Worm (Caenorhabditis elegans) whole organism, L3 larva: Measurements from ENCODE around the gene drl-1.
A peak's percentile ranks its signal among the peaks of the same experiment; 100 is the strongest.

Experiments
- R02D3.7 ChIP-seq: fragments of 150-350 bp; optimal IDR thresholded peaks from 2 replicates; lab custom pipeline; 2014; ENCODE audit warnings: missing biosample characterization, missing genetic modification characterization
- ama-1 ChIP-seq: fragments of 150-350 bp; optimal IDR thresholded peaks from 2 replicates; lab custom pipeline; 2018
- ceh-16 ChIP-seq: sonication (generic microtip); optimal IDR thresholded peaks from 2 replicates; lab custom pipeline; 2017; ENCODE audit warnings: missing biosample characterization, missing genetic modification characterization
- ceh-28 ChIP-seq: fragments of 150-350 bp; optimal IDR thresholded peaks from 2 replicates; lab custom pipeline; 2014; ENCODE audit warnings: missing biosample characterization, missing genetic modification reagents, missing genetic modification characterization
- ceh-82 ChIP-seq: fragments of 150-350 bp; optimal IDR thresholded peaks from 2 replicates; lab custom pipeline; 2014; ENCODE audit warnings: missing biosample characterization, missing genetic modification characterization
- ceh-9 ChIP-seq: sonication (generic microtip); optimal IDR thresholded peaks from 2 replicates; lab custom pipeline; 2018; ENCODE audit warnings: missing biosample characterization, missing genetic modification characterization
- egl-5 ChIP-seq: fragments of 150-350 bp; optimal IDR thresholded peaks from 2 replicates; lab custom pipeline; 2017; ENCODE audit warnings: missing biosample characterization, missing genetic modification reagents, missing genetic modification characterization, inconsistent platforms
- elt-1 ChIP-seq: fragments of 150-350 bp; optimal IDR thresholded peaks from 2 replicates; lab custom pipeline; 2014; ENCODE audit warnings: missing biosample characterization, missing genetic modification characterization
- elt-2 ChIP-seq: sonication (generic microtip); optimal IDR thresholded peaks from 2 replicates; lab custom pipeline; 2016; ENCODE audit warnings: missing genetic modification reagents, mild to moderate bottlenecking, missing genetic modification characterization, missing compliant biosample characterization
- elt-3 ChIP-seq, 3 experiments: fragments of 150-350 bp in 1 of 3; sonication (generic microtip) in 2 of 3; optimal IDR thresholded peaks; 2 replicates in 2 of 3; 4 replicates in 1 of 3; lab custom pipeline; 2014 to 2017; ENCODE audit warnings: missing biosample characterization in 3 of 3, missing genetic modification characterization in 3 of 3
- fkh-2 ChIP-seq: fragments of 150-350 bp; optimal IDR thresholded peaks from 2 replicates; lab custom pipeline; 2014; ENCODE audit warnings: missing biosample characterization, missing genetic modification reagents, missing genetic modification characterization
- fos-1 ChIP-seq: fragments of 150-350 bp; optimal IDR thresholded peaks from 2 replicates; lab custom pipeline; 2014; ENCODE audit warnings: missing biosample characterization, missing genetic modification characterization
- hmg-11 ChIP-seq: sonication (generic microtip); optimal IDR thresholded peaks from 2 replicates; lab custom pipeline; 2016; ENCODE audit warnings: missing genetic modification characterization, missing compliant biosample characterization
- jun-1 ChIP-seq: fragments of 150-350 bp; optimal IDR thresholded peaks from 2 replicates; lab custom pipeline; 2014; ENCODE audit warnings: missing biosample characterization, missing genetic modification reagents, missing genetic modification characterization
- lin-15B ChIP-seq: fragments of 150-350 bp; optimal IDR thresholded peaks from 2 replicates; lab custom pipeline; 2014; ENCODE audit warnings: missing biosample characterization, missing genetic modification characterization
- lin-39 ChIP-seq: fragments of 150-350 bp; optimal IDR thresholded peaks from 2 replicates; lab custom pipeline; 2018; ENCODE audit warnings: missing biosample characterization, missing genetic modification reagents, missing genetic modification characterization
- lsy-12 ChIP-seq: sonication (generic microtip); optimal IDR thresholded peaks from 2 replicates; lab custom pipeline; 2016; ENCODE audit warnings: mild to moderate bottlenecking, missing genetic modification characterization, missing compliant biosample characterization
- mdl-1 ChIP-seq: fragments of 150-350 bp; optimal IDR thresholded peaks from 2 replicates; lab custom pipeline; 2014; ENCODE audit warnings: missing biosample characterization, missing genetic modification characterization
- mml-1 ChIP-seq: fragments of 150-350 bp; sonication (generic microtip); optimal IDR thresholded peaks from 3 replicates; lab custom pipeline; 2014; ENCODE audit warnings: missing biosample characterization, missing genetic modification characterization
- nfya-1 ChIP-seq: sonication (generic microtip); optimal IDR thresholded peaks from 2 replicates; lab custom pipeline; 2017; ENCODE audit warnings: missing genetic modification characterization, mild to moderate bottlenecking, missing compliant biosample characterization, antibody characterized with exemption, moderate library complexity; ENCODE audit not compliant: insufficient read depth
- nhr-12 ChIP-seq: fragments of 150-350 bp; optimal IDR thresholded peaks from 2 replicates; lab custom pipeline; 2014; ENCODE audit warnings: missing biosample characterization, missing genetic modification characterization
- nhr-23 ChIP-seq: fragments of 150-350 bp; optimal IDR thresholded peaks from 2 replicates; lab custom pipeline; 2014; ENCODE audit warnings: missing biosample characterization, missing genetic modification reagents, missing genetic modification characterization
- nhr-237 ChIP-seq: fragments of 150-350 bp; optimal IDR thresholded peaks from 2 replicates; lab custom pipeline; 2014; ENCODE audit warnings: missing biosample characterization, missing genetic modification characterization
- nhr-25 ChIP-seq: sonication (generic microtip); optimal IDR thresholded peaks from 2 replicates; lab custom pipeline; 2017; ENCODE audit warnings: missing biosample characterization, missing genetic modification characterization
- nhr-43 ChIP-seq: sonication (generic microtip); optimal IDR thresholded peaks from 2 replicates; lab custom pipeline; 2016; ENCODE audit warnings: mild to moderate bottlenecking, missing genetic modification characterization, missing compliant biosample characterization; ENCODE audit not compliant: poor library complexity, severe bottlenecking
- nhr-67 ChIP-seq: fragments of 150-350 bp; optimal IDR thresholded peaks from 2 replicates; lab custom pipeline; 2014; ENCODE audit warnings: missing biosample characterization, missing genetic modification characterization
- nhr-76 ChIP-seq: fragments of 150-350 bp; sonication (generic microtip); optimal IDR thresholded peaks from 5 replicates; lab custom pipeline; 2014; ENCODE audit warnings: missing biosample characterization, missing genetic modification characterization
- nhr-77 ChIP-seq: fragments of 150-350 bp; optimal IDR thresholded peaks from 2 replicates; lab custom pipeline; 2014; ENCODE audit warnings: missing biosample characterization, missing genetic modification characterization
- pha-4 ChIP-seq: fragments of 150-350 bp; optimal IDR thresholded peaks from 2 replicates; lab custom pipeline; 2014; ENCODE audit warnings: missing biosample characterization, missing genetic modification reagents, missing genetic modification characterization
- pqm-1 ChIP-seq: fragments of 150-350 bp; optimal IDR thresholded peaks from 2 replicates; lab custom pipeline; 2017; ENCODE audit warnings: missing biosample characterization, missing genetic modification characterization, inconsistent platforms
- sea-2 ChIP-seq: fragments of 150-350 bp; sonication (generic microtip); optimal IDR thresholded peaks from 4 replicates; lab custom pipeline; 2014; ENCODE audit warnings: missing biosample characterization, missing genetic modification reagents, missing genetic modification characterization
- skn-1 ChIP-seq: fragments of 150-350 bp; optimal IDR thresholded peaks from 2 replicates; lab custom pipeline; 2014; ENCODE audit warnings: missing biosample characterization, missing genetic modification characterization
- tbx-2 ChIP-seq: sonication (generic microtip); optimal IDR thresholded peaks from 2 replicates; lab custom pipeline; 2016; ENCODE audit warnings: mild to moderate bottlenecking, missing genetic modification characterization, missing compliant biosample characterization
- unc-39 ChIP-seq: sonication (generic microtip); optimal IDR thresholded peaks from 4 replicates; lab custom pipeline; 2017; ENCODE audit warnings: missing biosample characterization, missing genetic modification characterization
- zag-1 ChIP-seq: fragments of 150-350 bp; optimal IDR thresholded peaks from 2 replicates; lab custom pipeline; 2014; ENCODE audit warnings: missing biosample characterization, missing genetic modification characterization
- ztf-4 ChIP-seq: fragments of 150-350 bp; optimal IDR thresholded peaks from 2 replicates; lab custom pipeline; 2014; ENCODE audit warnings: missing biosample characterization, missing genetic modification characterization

The drl-1 gene

ce11 chrIV:300307-300706 is 24.6 kb upstream of the drl-1 start:
- TF ChIP-seq elt-1 (tag; lab: Kevin White, UChicago), result no peak
- no peak for TF ChIP-seq R02D3.7 (tag; lab: Kevin White, UChicago)
- TF ChIP-seq elt-2 (tag; lab: Kevin White, UChicago), result no peak
- TF ChIP-seq zag-1 (tag; lab: Kevin White, UChicago), result no peak
- no peak for TF ChIP-seq sea-2 (GFP tag; lab: Kevin White, UChicago)
- no peak for TF ChIP-seq ama-1 (lab: Kevin White, UChicago)
- no peak for TF ChIP-seq hmg-11 (tag; lab: Kevin White, UChicago)
- TF ChIP-seq nfya-1 (tag; lab: Kevin White, UChicago), result no peak
- TF ChIP-seq fkh-2, result no peak
- no peak for TF ChIP-seq fos-1 (tag; lab: Kevin White, UChicago)
- TF ChIP-seq nhr-77 (tag; lab: Kevin White, UChicago), result no peak
- no peak for TF ChIP-seq tbx-2 (tag; lab: Kevin White, UChicago)
- no peak for TF ChIP-seq unc-39 (tag; lab: Kevin White, UChicago)
- no peak for TF ChIP-seq nhr-23
- no peak for TF ChIP-seq egl-5
- TF ChIP-seq nhr-67, result no peak
- TF ChIP-seq, all 47 proteins: peak for 0

- TF ChIP-seq elt-3 (tag; optimal IDR thresholded peaks at IDR 0.05; lab: Kevin White, UChicago) (peak in 2 of 3 experiments; percentile 5 to 12), nhr-43 (tag; lab: Kevin White, UChicago) (peak; percentile 44), nhr-23 (peak; percentile 21), skn-1 (tag; lab: Kevin White, UChicago) (no peak), nhr-76 (tag; lab: Kevin White, UChicago) (no peak), nhr-25 (tag; lab: Kevin White, UChicago) (peak; percentile 6), nhr-12 (no peak)
Observed at ce11 chrIV:302743-303142, 22.1 kb upstream of the drl-1 start.

ce11 chrIV:303264-303663 is 21.6 kb upstream of the drl-1 start:
- TF ChIP-seq nhr-43 (tag; lab: Kevin White, UChicago) (peak; percentile 25), nhr-23 (peak; percentile 27), zag-1 (tag; lab: Kevin White, UChicago) (no peak)
- TF ChIP-seq, all 47 proteins: peak for 2

ce11 chrIV:305101-305500 is 19.8 kb upstream of the drl-1 start:
- TF ChIP-seq pqm-1 (peak; percentile 86), mml-1 (tag; lab: Kevin White, UChicago) (no peak), elt-2 (tag; lab: Kevin White, UChicago) (peak; percentile 59), pha-4 (peak; percentile 18)

- no peak for TF ChIP-seq ceh-28 (tag; lab: Kevin White, UChicago)
- TF ChIP-seq nfya-1 (tag; lab: Kevin White, UChicago), result peak; percentile 44
- TF ChIP-seq ceh-9, result no peak
- TF ChIP-seq pha-4, result no peak
- no peak for TF ChIP-seq lsy-12
- TF ChIP-seq nhr-43 (tag; lab: Kevin White, UChicago), result peak; percentile 34
- TF ChIP-seq nhr-237 (tag; lab: Kevin White, UChicago), result no peak
- peak; percentile 33 for TF ChIP-seq lin-39 (tag; lab: Kevin White, UChicago)
- peak; percentile 26 for TF ChIP-seq lin-15B (tag; lab: Kevin White, UChicago)
- TF ChIP-seq elt-3 (tag; optimal IDR thresholded peaks at IDR 0.05; lab: Kevin White, UChicago), result no peak
- peak; percentile 79 for TF ChIP-seq egl-5
- peak; percentile 42 for TF ChIP-seq hmg-11 (tag; lab: Kevin White, UChicago)
- TF ChIP-seq nhr-77 (tag; lab: Kevin White, UChicago), result no peak
- no peak for TF ChIP-seq R02D3.7 (tag; lab: Kevin White, UChicago)
- TF ChIP-seq ceh-82 (tag; lab: Kevin White, UChicago), result no peak
- TF ChIP-seq, all 47 proteins: peak for 6
Observed at ce11 chrIV:306572-306971, 18.3 kb upstream of the drl-1 start.

ce11 chrIV:307205-307604 is 17.7 kb upstream of the drl-1 start, which contains the start of gene swt-1:
TSS of gene swt-1 (plus strand) at chrIV:307505.
- TF ChIP-seq ama-1 (lab: Kevin White, UChicago) (no peak), R02D3.7 (tag; lab: Kevin White, UChicago) (no peak), jun-1 (no peak), nhr-25 (tag; lab: Kevin White, UChicago) (no peak), mdl-1 (no peak), nfya-1 (tag; lab: Kevin White, UChicago) (no peak), hmg-11 (tag; lab: Kevin White, UChicago) (no peak), nhr-12 (no peak), nhr-237 (tag; lab: Kevin White, UChicago) (no peak), ztf-4 (tag; lab: Kevin White, UChicago) (no peak), mml-1 (tag; lab: Kevin White, UChicago) (no peak), nhr-67 (no peak), lin-15B (tag; lab: Kevin White, UChicago) (no peak), egl-5 (no peak), lsy-12 (no peak), ceh-16 (tag; lab: Kevin White, UChicago) (no peak), nhr-77 (tag; lab: Kevin White, UChicago) (no peak), elt-1 (tag; lab: Kevin White, UChicago) (no peak)
